Worm (Caenorhabditis elegans): ENCODE results near the gene spp-29.

Gene spp-29

DNA sequence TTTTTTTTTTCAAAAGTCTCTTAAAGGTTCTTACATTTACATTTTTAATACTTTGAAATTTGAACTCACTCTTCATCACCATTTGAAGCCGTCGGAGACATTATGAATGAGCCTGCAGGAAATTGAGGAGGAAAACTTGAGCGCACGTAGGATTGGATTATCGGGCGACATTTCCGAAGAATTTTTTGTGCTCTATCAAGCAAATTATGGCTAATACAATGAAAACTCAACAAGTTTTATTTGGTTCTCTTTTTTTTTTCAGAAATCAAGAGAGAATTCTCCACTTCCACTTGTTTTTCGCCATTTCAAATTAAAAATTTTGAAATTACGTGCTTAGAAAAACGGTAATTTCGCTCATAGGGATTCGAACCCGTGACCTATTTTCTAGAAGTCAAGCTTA is 29.0 kb downstream of the spp-29 start, which contains the start of gene F59A1.12:
TSS of gene F59A1.12 (minus strand) at position 101 of the 400 bp plus-strand sequence.
- TF ChIP-seq dao-5 (tag; optimal IDR thresholded peaks at IDR 0.05) (no peak), him-1 (tag; optimal IDR thresholded peaks at IDR 0.05) (no peak)

- no peak for TF ChIP-seq dao-5 (tag; optimal IDR thresholded peaks at IDR 0.05)
- no peak for TF ChIP-seq W03F9.2 (tag; optimal IDR thresholded peaks at IDR 0.05)
- TF ChIP-seq him-1 (tag; optimal IDR thresholded peaks at IDR 0.05): no peak
These were observed 30.7 kb downstream of the spp-29 start, which contains the start of gene F59A1.11 for ce11 chrV:17665906-17666305. F59A1.11 (minus strand) TSS chrV:17666006.

DNA sequence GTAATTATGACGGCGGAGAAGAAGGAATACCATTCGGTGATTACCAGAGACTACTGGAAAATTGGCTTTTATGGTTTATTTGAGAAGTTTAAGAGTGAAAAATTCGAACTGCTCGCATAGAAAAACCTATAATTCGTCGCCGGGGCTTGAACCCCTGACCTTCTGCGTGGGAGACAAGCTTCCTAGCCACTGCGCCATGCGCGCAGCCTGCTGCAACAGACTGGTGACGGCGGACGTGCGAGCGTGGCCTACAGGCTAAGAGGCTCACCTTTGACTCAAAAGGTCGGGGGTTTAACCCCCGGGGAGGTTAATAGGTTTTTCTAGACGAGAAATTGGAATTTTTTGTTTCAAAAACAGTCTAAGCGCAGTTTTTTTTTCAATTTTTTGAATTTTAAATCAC is 32.3 kb downstream of the spp-29 start:
- TF ChIP-seq dao-5 (tag; optimal IDR thresholded peaks at IDR 0.05) (no peak), W03F9.2 (tag; optimal IDR thresholded peaks at IDR 0.05) (no peak), him-1 (tag; optimal IDR thresholded peaks at IDR 0.05) (no peak)

DNA sequence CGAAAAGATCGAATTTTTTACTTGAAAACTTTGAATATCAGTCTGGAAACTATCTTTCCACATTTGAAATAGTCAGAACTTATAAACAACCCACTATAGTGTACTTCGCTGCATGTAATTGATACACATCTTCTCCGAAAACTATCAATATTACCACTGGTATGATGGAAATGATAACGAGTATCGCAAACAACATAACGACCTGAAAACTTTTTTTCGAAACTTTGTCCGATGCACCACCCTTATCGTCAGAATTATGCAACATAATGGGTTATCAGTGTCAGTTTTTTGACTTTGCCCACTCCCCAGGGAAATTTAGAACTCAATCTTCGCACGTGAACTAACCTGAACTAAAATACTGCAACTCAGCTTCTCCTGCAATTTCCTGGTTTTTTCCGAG is 34.4 kb downstream of the spp-29 start:
- TF ChIP-seq him-1 (tag; optimal IDR thresholded peaks at IDR 0.05) (no peak), dao-5 (tag; optimal IDR thresholded peaks at IDR 0.05) (no peak), W03F9.2 (tag; optimal IDR thresholded peaks at IDR 0.05) (no peak)

DNA sequence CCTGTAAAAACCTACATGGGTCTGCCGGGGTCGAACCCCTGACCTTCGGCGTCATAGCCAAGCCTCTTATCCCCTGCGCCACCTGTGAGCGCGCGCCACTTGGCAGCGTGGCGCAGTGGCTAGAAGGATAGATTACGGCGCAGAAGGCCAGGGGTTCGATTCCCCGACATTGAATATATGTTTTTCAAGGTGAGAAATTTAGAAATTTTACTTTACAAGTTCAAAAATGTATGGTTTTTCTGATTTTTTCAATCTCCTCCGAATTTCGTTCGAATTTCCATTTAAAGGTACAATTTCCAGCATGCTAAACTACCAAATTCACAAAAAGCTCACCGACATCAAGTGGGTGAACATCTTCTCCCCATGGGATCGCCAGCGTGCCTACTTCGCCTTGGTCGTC is 36.6 kb downstream of the spp-29 start, which contains the start of gene dgat-2:
TSS of gene dgat-2 (plus strand) at position 301 of the 400 bp plus-strand sequence.
- TF ChIP-seq dao-5 (tag; optimal IDR thresholded peaks at IDR 0.05): no peak
- no peak for TF ChIP-seq W03F9.2 (tag; optimal IDR thresholded peaks at IDR 0.05)
- no peak for TF ChIP-seq him-1 (tag; optimal IDR thresholded peaks at IDR 0.05)

DNA sequence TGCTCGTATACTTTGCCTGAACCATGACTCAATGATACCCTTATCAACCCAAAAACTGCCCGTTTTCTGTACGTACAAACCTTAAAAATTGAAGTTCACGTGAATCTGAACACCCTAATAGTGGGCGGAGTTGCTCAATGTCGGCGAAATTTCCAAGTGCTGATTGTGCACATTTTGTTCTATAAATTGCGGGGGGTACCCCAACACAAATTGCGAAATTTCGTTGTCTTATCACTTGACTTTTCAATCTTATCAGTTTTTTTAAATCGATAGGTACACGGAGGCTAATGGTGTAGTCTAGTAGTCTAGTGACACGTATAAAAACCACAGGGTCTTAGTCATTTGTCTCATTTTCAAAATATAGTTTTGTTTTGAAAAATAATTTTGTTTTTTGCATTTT is 37.4 kb downstream of the spp-29 start, which contains the start of gene fbxa-108:
TSS of gene fbxa-108 (minus strand) at position 158 of the 400 bp plus-strand sequence.
- no peak for TF ChIP-seq W03F9.2 (tag; optimal IDR thresholded peaks at IDR 0.05)
- no peak for TF ChIP-seq him-1 (tag; optimal IDR thresholded peaks at IDR 0.05)
- no peak for TF ChIP-seq dao-5 (tag; optimal IDR thresholded peaks at IDR 0.05)

DNA sequence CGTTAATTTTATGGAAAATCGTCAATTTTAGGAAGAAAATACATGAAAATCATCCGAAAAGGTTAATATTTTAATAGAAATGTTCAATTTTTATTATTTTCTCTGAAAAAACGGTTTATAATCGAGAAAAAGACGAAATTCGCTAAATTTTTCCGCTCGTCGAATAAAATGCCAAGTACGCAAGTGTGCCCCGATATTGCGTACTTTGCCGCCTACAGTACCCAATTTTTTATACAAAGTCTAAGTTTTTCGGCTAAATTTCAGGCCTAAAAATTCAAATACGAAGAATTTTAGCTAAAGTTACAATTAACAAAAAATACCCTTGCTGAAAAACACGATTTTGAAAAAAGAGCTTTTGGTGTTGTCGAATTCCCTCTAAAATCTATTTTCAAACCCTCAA is 37.8 kb downstream of the spp-29 start:
- TF ChIP-seq dao-5 (tag; optimal IDR thresholded peaks at IDR 0.05) (no peak), W03F9.2 (tag; optimal IDR thresholded peaks at IDR 0.05) (no peak), him-1 (tag; optimal IDR thresholded peaks at IDR 0.05) (no peak)

- TF ChIP-seq him-1 (tag; optimal IDR thresholded peaks at IDR 0.05) (no peak), W03F9.2 (tag; optimal IDR thresholded peaks at IDR 0.05) (no peak), dao-5 (tag; optimal IDR thresholded peaks at IDR 0.05) (no peak)
These were observed 41.4 kb downstream of the spp-29 start for ce11 chrV:17655205-17655604.

- TF ChIP-seq dao-5 (tag; optimal IDR thresholded peaks at IDR 0.05): no peak
- no peak for TF ChIP-seq W03F9.2 (tag; optimal IDR thresholded peaks at IDR 0.05)
- TF ChIP-seq him-1 (tag; optimal IDR thresholded peaks at IDR 0.05): no peak
These were observed 46.2 kb downstream of the spp-29 start, which contains the start of gene fbxa-192 for ce11 chrV:17650427-17650826. fbxa-192 (minus strand) TSS chrV:17650527.
